Worm (Caenorhabditis elegans) whole organism, early embryonic: ENCODE data around the gene C52G5.2.

Experiments
- B0310.2 ChIP-seq: sonication (generic microtip); optimal IDR thresholded peaks from 2 replicates; lab custom pipeline; 2016; ENCODE audit warnings: mild to moderate bottlenecking, missing genetic modification characterization, missing compliant biosample characterization
- F13C5.2 ChIP-seq: sonication (generic microtip); optimal IDR thresholded peaks from 2 replicates; lab custom pipeline; 2017; ENCODE audit warnings: mild to moderate bottlenecking, missing genetic modification characterization, inconsistent platforms, missing compliant biosample characterization
- aly-1 ChIP-seq: sonication (generic microtip); optimal IDR thresholded peaks from 2 replicates; lab custom pipeline; 2016; ENCODE audit warnings: missing genetic modification characterization, missing compliant biosample characterization
- ama-1 ChIP-seq: fragments of 150-350 bp; optimal IDR thresholded peaks from 2 replicates; lab custom pipeline; 2014
- ceh-13 ChIP-seq: fragments of 200-800 bp; sonication (Bioruptor generic); optimal IDR thresholded peaks from 2 replicates; lab custom pipeline; 2018; ENCODE audit warnings: mild to moderate bottlenecking, missing genetic modification characterization, missing compliant biosample characterization
- ceh-36 ChIP-seq: sonication (generic microtip); optimal IDR thresholded peaks from 2 replicates; lab custom pipeline; 2016; ENCODE audit warnings: missing genetic modification characterization, inconsistent platforms, missing compliant biosample characterization
- ets-7 ChIP-seq: sonication (generic microtip); optimal IDR thresholded peaks from 2 replicates; lab custom pipeline; 2016; ENCODE audit warnings: missing genotype, missing genetic modification characterization, missing compliant biosample characterization
- flt-1 ChIP-seq: fragments of 200-800 bp; sonication (Bioruptor generic); IDR thresholded peaks from 2 replicates; pipeline ENCODE4 v1.3.6; 2022; ENCODE audit warnings: missing genetic modification characterization, missing compliant biosample characterization
- hmbx-1 ChIP-seq: sonication (generic microtip); optimal IDR thresholded peaks from 2 replicates; lab custom pipeline; 2016; ENCODE audit warnings: mild to moderate bottlenecking, missing genetic modification characterization, missing compliant biosample characterization
- hmg-4 ChIP-seq: fragments of 200-800 bp; sonication (Bioruptor generic); optimal IDR thresholded peaks from 2 replicates; lab custom pipeline; 2018; ENCODE audit warnings: mild to moderate bottlenecking, missing genetic modification characterization, missing compliant biosample characterization
- hnd-1 ChIP-seq: sonication (generic microtip); optimal IDR thresholded peaks from 2 replicates; lab custom pipeline; 2016; ENCODE audit warnings: missing genetic modification characterization, missing compliant biosample characterization
- pes-1 ChIP-seq: fragments of 200-800 bp; sonication (Bioruptor generic); IDR thresholded peaks from 2 replicates; pipeline ENCODE4 v1.3.6; 2022; ENCODE audit warnings: missing genetic modification reagents, missing genetic modification characterization, missing compliant biosample characterization
- scrt-1 ChIP-seq: fragments of 200-800 bp; sonication (Bioruptor generic); IDR thresholded peaks from 2 replicates; pipeline ENCODE4 v1.3.6; 2022; ENCODE audit warnings: missing genetic modification characterization, missing compliant biosample characterization
- sea-1 ChIP-seq: fragments of 200-800 bp; sonication (Bioruptor generic); conservative IDR thresholded peaks from 2 replicates; pipeline ENCODE4 v1.3.6; 2022; ENCODE audit warnings: missing genetic modification characterization, missing compliant biosample characterization
- tbx-11 ChIP-seq: fragments of 200-800 bp; sonication (Bioruptor generic); IDR thresholded peaks from 2 replicates; pipeline ENCODE4 v1.3.6; 2022; ENCODE audit warnings: missing genetic modification characterization, missing compliant biosample characterization
- tbx-37 ChIP-seq: fragments of 200-800 bp; sonication (Bioruptor generic); conservative IDR thresholded peaks from 2 replicates; pipeline ENCODE4 v1.3.6; 2022; ENCODE audit warnings: missing genetic modification reagents, missing genetic modification characterization, missing compliant biosample characterization
- tra-4 ChIP-seq: sonication (generic microtip); optimal IDR thresholded peaks from 2 replicates; lab custom pipeline; 2017; ENCODE audit warnings: missing genetic modification characterization, missing compliant biosample characterization

The C52G5.2 gene

ce11 chrX:12843011-12843410 is at the start of gene C52G5.2:
Gene C52G5.2 (plus strand): TSS chrX:12843311.
- TF ChIP-seq ama-1 (lab: Kevin White, UChicago) (no peak), tra-4 (tag; lab: Kevin White, UChicago) (no peak), F13C5.2 (tag; lab: Kevin White, UChicago) (no peak), aly-1 (tag; lab: Kevin White, UChicago) (no peak), hnd-1 (tag; lab: Kevin White, UChicago) (no peak), sea-1 (GFP tag; lab: Robert Waterston, UW) (no peak), ceh-13 (GFP tag; lab: Kevin White, UChicago) (no peak), hmg-4 (GFP tag; lab: Kevin White, UChicago) (no peak), ceh-36 (tag; lab: Kevin White, UChicago) (no peak), B0310.2 (tag; lab: Kevin White, UChicago) (no peak), pes-1 (no peak), flt-1 (GFP tag; lab: Robert Waterston, UW) (no peak), tbx-11 (GFP tag; lab: Robert Waterston, UW) (no peak), scrt-1 (GFP tag; lab: Robert Waterston, UW) (no peak), ets-7 (tag; lab: Kevin White, UChicago) (no peak), tbx-37 (no peak), hmbx-1 (tag; lab: Kevin White, UChicago) (no peak)

ce11 chrX:12793796-12794195 is 49.3 kb upstream of the C52G5.2 start, which contains the start of gene abf-6:
Gene abf-6 (plus strand): TSS chrX:12794118.
- TF ChIP-seq flt-1 (GFP tag; lab: Robert Waterston, UW) (no peak), ceh-13 (GFP tag; lab: Kevin White, UChicago) (no peak), hmbx-1 (tag; lab: Kevin White, UChicago) (no peak), hnd-1 (tag; lab: Kevin White, UChicago) (no peak)

- TF ChIP-seq pes-1 (no peak), ceh-13 (GFP tag; lab: Kevin White, UChicago) (no peak), B0310.2 (tag; lab: Kevin White, UChicago) (no peak), flt-1 (GFP tag; lab: Robert Waterston, UW) (no peak), hmg-4 (GFP tag; lab: Kevin White, UChicago) (no peak), hnd-1 (tag; lab: Kevin White, UChicago) (no peak), scrt-1 (GFP tag; lab: Robert Waterston, UW) (no peak), tbx-37 (no peak), ets-7 (tag; lab: Kevin White, UChicago) (no peak), tbx-11 (GFP tag; lab: Robert Waterston, UW) (no peak), hmbx-1 (tag; lab: Kevin White, UChicago) (no peak), ama-1 (lab: Kevin White, UChicago) (no peak), sea-1 (GFP tag; lab: Robert Waterston, UW) (no peak), tra-4 (tag; lab: Kevin White, UChicago) (no peak), F13C5.2 (tag; lab: Kevin White, UChicago) (no peak), ceh-36 (tag; lab: Kevin White, UChicago) (no peak), aly-1 (tag; lab: Kevin White, UChicago) (no peak)
These were observed 43.3 kb upstream of the C52G5.2 start for ce11 chrX:12799831-12800230.

- TF ChIP-seq F13C5.2 (tag; lab: Kevin White, UChicago) = no peak
- no peak for TF ChIP-seq ama-1 (lab: Kevin White, UChicago)
- TF ChIP-seq tra-4 (tag; lab: Kevin White, UChicago) = no peak
- no peak for TF ChIP-seq ceh-36 (tag; lab: Kevin White, UChicago)
- TF ChIP-seq aly-1 (tag; lab: Kevin White, UChicago) = no peak
- TF ChIP-seq tbx-11 (GFP tag; lab: Robert Waterston, UW) = no peak
- no peak for TF ChIP-seq pes-1
- TF ChIP-seq ets-7 (tag; lab: Kevin White, UChicago) = no peak
- no peak for TF ChIP-seq ceh-13 (GFP tag; lab: Kevin White, UChicago)
- TF ChIP-seq hnd-1 (tag; lab: Kevin White, UChicago) = no peak
- TF ChIP-seq hmg-4 (GFP tag; lab: Kevin White, UChicago) = no peak
- no peak for TF ChIP-seq flt-1 (GFP tag; lab: Robert Waterston, UW)
- no peak for TF ChIP-seq sea-1 (GFP tag; lab: Robert Waterston, UW)
- no peak for TF ChIP-seq tbx-37
- TF ChIP-seq scrt-1 (GFP tag; lab: Robert Waterston, UW) = no peak
- TF ChIP-seq B0310.2 (tag; lab: Kevin White, UChicago) = no peak
- no peak for TF ChIP-seq hmbx-1 (tag; lab: Kevin White, UChicago)
These were observed 36.2 kb upstream of the C52G5.2 start for ce11 chrX:12806926-12807325.

ce11 chrX:12808085-12808922 is 34.8 kb upstream of the C52G5.2 start, which contains the start of gene nhr-27:
Gene nhr-27 (minus strand): TSS chrX:12808318.
- no peak for TF ChIP-seq aly-1 (tag; lab: Kevin White, UChicago)
- no peak for TF ChIP-seq sea-1 (GFP tag; lab: Robert Waterston, UW)
- TF ChIP-seq ceh-13 (GFP tag; lab: Kevin White, UChicago) = no peak
- TF ChIP-seq tbx-37 = no peak
- TF ChIP-seq hmbx-1 (tag; lab: Kevin White, UChicago) = no peak
- no peak for TF ChIP-seq hmg-4 (GFP tag; lab: Kevin White, UChicago)
- no peak for TF ChIP-seq scrt-1 (GFP tag; lab: Robert Waterston, UW)
- no peak for TF ChIP-seq flt-1 (GFP tag; lab: Robert Waterston, UW)
- TF ChIP-seq hnd-1 (tag; lab: Kevin White, UChicago) = no peak
- no peak for TF ChIP-seq tra-4 (tag; lab: Kevin White, UChicago)
- no peak for TF ChIP-seq F13C5.2 (tag; lab: Kevin White, UChicago)
- TF ChIP-seq pes-1 = no peak
- no peak for TF ChIP-seq ama-1 (lab: Kevin White, UChicago)
- no peak for TF ChIP-seq B0310.2 (tag; lab: Kevin White, UChicago)
- TF ChIP-seq ets-7 (tag; lab: Kevin White, UChicago) = no peak
- no peak for TF ChIP-seq tbx-11 (GFP tag; lab: Robert Waterston, UW)
- TF ChIP-seq ceh-36 (tag; lab: Kevin White, UChicago) = no peak

ce11 chrX:12813539-12813938 is 29.6 kb upstream of the C52G5.2 start, which contains the start of gene gei-3:
Gene gei-3 (minus strand): TSS chrX:12813639.
- TF ChIP-seq aly-1 (tag; lab: Kevin White, UChicago) = no peak
- no peak for TF ChIP-seq flt-1 (GFP tag; lab: Robert Waterston, UW)
- no peak for TF ChIP-seq F13C5.2 (tag; lab: Kevin White, UChicago)
- TF ChIP-seq hmbx-1 (tag; lab: Kevin White, UChicago) = no peak
- TF ChIP-seq tbx-37 = no peak
- TF ChIP-seq hnd-1 (tag; lab: Kevin White, UChicago) = no peak
- no peak for TF ChIP-seq ceh-13 (GFP tag; lab: Kevin White, UChicago)
- TF ChIP-seq B0310.2 (tag; lab: Kevin White, UChicago) = no peak
- TF ChIP-seq hmg-4 (GFP tag; lab: Kevin White, UChicago) = no peak
- TF ChIP-seq tra-4 (tag; lab: Kevin White, UChicago) = no peak
- TF ChIP-seq tbx-11 (GFP tag; lab: Robert Waterston, UW) = no peak
- no peak for TF ChIP-seq ceh-36 (tag; lab: Kevin White, UChicago)
- no peak for TF ChIP-seq sea-1 (GFP tag; lab: Robert Waterston, UW)
- TF ChIP-seq pes-1 = no peak
- no peak for TF ChIP-seq ama-1 (lab: Kevin White, UChicago)
- TF ChIP-seq scrt-1 (GFP tag; lab: Robert Waterston, UW) = no peak
- no peak for TF ChIP-seq ets-7 (tag; lab: Kevin White, UChicago)
